Fruit fly (Drosophila melanogaster) whole organism, wandering third instar larva: ENCODE data around the gene qjt.

Source experiments
- Abd-B ChIP-seq: fragments of >200 bp; optimal IDR thresholded peaks from 2 replicates; lab custom pipeline; 2017; ENCODE audit warnings: missing biosample characterization, missing genetic modification characterization
- CG32264 ChIP-seq: fragments of 200-800 bp; sonication (Bioruptor generic); optimal IDR thresholded peaks from 2 replicates; lab custom pipeline; 2016; ENCODE audit warnings: missing biosample characterization, missing genetic modification characterization
- CG9705 ChIP-seq: fragments of 200-800 bp; sonication (Bioruptor generic); optimal IDR thresholded peaks from 2 replicates; lab custom pipeline; 2018; ENCODE audit warnings: missing biosample characterization, mild to moderate bottlenecking, missing genetic modification characterization
- CrebA ChIP-seq: fragments of 200-800 bp; sonication (Bioruptor generic); optimal IDR thresholded peaks from 2 replicates; lab custom pipeline; 2016; ENCODE audit warnings: missing biosample characterization, mild to moderate bottlenecking, missing genetic modification characterization, borderline replicate concordance
- Dfd ChIP-seq: fragments of >200 bp; optimal IDR thresholded peaks from 2 replicates; lab custom pipeline; 2017; ENCODE audit warnings: missing biosample characterization, missing genetic modification characterization
- Dif ChIP-seq: fragments of 200-275, 200-300 bp; sonication (Bioruptor generic); optimal IDR thresholded peaks from 2 replicates; lab custom pipeline; 2018; ENCODE audit warnings: missing biosample characterization, missing genetic modification characterization; ENCODE audit not compliant: partially characterized antibody
- GATAd ChIP-seq: sonication (Bioruptor generic); optimal IDR thresholded peaks from 2 replicates; lab custom pipeline; 2016; ENCODE audit warnings: missing biosample characterization, missing genetic modification characterization
- HLH106 ChIP-seq: fragments of 200-800 bp; optimal IDR thresholded peaks from 3 replicates; lab custom pipeline; 2019; ENCODE audit warnings: missing biosample characterization, mild to moderate bottlenecking, missing genetic modification characterization, moderate library complexity
- Hnf4 ChIP-seq: fragments of 200-800 bp; sonication (Bioruptor generic); optimal IDR thresholded peaks from 2 replicates; lab custom pipeline; 2016; ENCODE audit warnings: missing biosample characterization, mild to moderate bottlenecking, missing genetic modification characterization
- Hr78 ChIP-seq: fragments of >200 bp; optimal IDR thresholded peaks from 2 replicates; lab custom pipeline; 2017; ENCODE audit warnings: missing biosample characterization, missing genetic modification characterization
- Hr83 ChIP-seq: fragments of 200-300 bp; sonication (Bioruptor generic); optimal IDR thresholded peaks from 2 replicates; lab custom pipeline; 2016; ENCODE audit warnings: missing biosample characterization, mild to moderate bottlenecking, missing genetic modification characterization, moderate library complexity; ENCODE audit not compliant: poor library complexity, severe bottlenecking
- Jra ChIP-seq: sonication (Bioruptor generic); optimal IDR thresholded peaks from 2 replicates; lab custom pipeline; 2016; ENCODE audit warnings: missing biosample characterization, missing genetic modification characterization
- Mio ChIP-seq: sonication (Bioruptor generic); optimal IDR thresholded peaks from 2 replicates; lab custom pipeline; 2016; ENCODE audit warnings: missing biosample characterization, missing genetic modification characterization
- Myc ChIP-seq: fragments of >200 bp; optimal IDR thresholded peaks from 2 replicates; lab custom pipeline; 2017
- N ChIP-seq: fragments of >200 bp; optimal IDR thresholded peaks from 2 replicates; lab custom pipeline; 2018; ENCODE audit warnings: missing biosample characterization, missing external identifiers, missing genetic modification characterization
- OdsH ChIP-seq: fragments of 200-800 bp; sonication (Bioruptor generic); optimal IDR thresholded peaks from 2 replicates; lab custom pipeline; 2016; ENCODE audit warnings: missing biosample characterization, mild to moderate bottlenecking, missing genetic modification characterization
- Rel ChIP-seq, 2 experiments: fragments of 200-800 bp; sonication (Bioruptor generic) in 1 of 2; optimal IDR thresholded peaks; 2 replicates in 1 of 2; 3 replicates in 1 of 2; lab custom pipeline; 2016 to 2019; ENCODE audit warnings: mild to moderate bottlenecking in 2 of 2, missing biosample characterization in 2 of 2, missing genetic modification characterization in 2 of 2, moderate library complexity in 1 of 2
- Sp1 ChIP-seq: fragments of 200-800 bp; sonication (Bioruptor generic); optimal IDR thresholded peaks from 3 replicates; lab custom pipeline; 2019; ENCODE audit warnings: missing biosample characterization, mild to moderate bottlenecking, missing genetic modification characterization, moderate library complexity
- Vsx2 ChIP-seq: fragments of 200-300, 225-300 bp; sonication (Bioruptor generic); optimal IDR thresholded peaks from 2 replicates; lab custom pipeline; 2018; ENCODE audit warnings: missing biosample characterization, missing genetic modification characterization; ENCODE audit not compliant: partially characterized antibody
- br ChIP-seq: fragments of 200-800 bp; sonication (Bioruptor generic); optimal IDR thresholded peaks from 2 replicates; lab custom pipeline; 2016; ENCODE audit warnings: missing biosample characterization, missing genetic modification characterization
- brk ChIP-seq: fragments of 200-800 bp; sonication (Bioruptor generic); optimal IDR thresholded peaks from 2 replicates; lab custom pipeline; 2016; ENCODE audit warnings: missing biosample characterization, mild to moderate bottlenecking, missing genetic modification characterization
- dl ChIP-seq, 2 experiments: fragments of 175-275, 200-275 bp in 1 of 2; fragments of 200-275 bp in 1 of 2; sonication (Bioruptor generic); optimal IDR thresholded peaks; lab custom pipeline; 2018; ENCODE audit warnings: mild to moderate bottlenecking in 2 of 2, missing biosample characterization in 2 of 2, missing genetic modification characterization in 2 of 2, moderate library complexity in 2 of 2; ENCODE audit not compliant: partially characterized antibody in 2 of 2, insufficient read depth in 1 of 2
- dmrt93B ChIP-seq: fragments of 200-800 bp; sonication (Bioruptor generic); optimal IDR thresholded peaks from 2 replicates; lab custom pipeline; 2018; ENCODE audit warnings: missing biosample characterization, mild to moderate bottlenecking, missing genetic modification characterization
- dsf ChIP-seq: sonication (Bioruptor generic); optimal IDR thresholded peaks from 2 replicates; lab custom pipeline; 2016; ENCODE audit warnings: missing biosample characterization, missing genetic modification characterization, borderline replicate concordance
- ey ChIP-seq: fragments of 200-800 bp; sonication (Bioruptor generic); optimal IDR thresholded peaks from 2 replicates; lab custom pipeline; 2016; ENCODE audit warnings: missing biosample characterization, missing genetic modification characterization
- foxo ChIP-seq, 2 experiments: fragments of 200-800 bp; sonication (Bioruptor generic); optimal IDR thresholded peaks; 2 replicates in 1 of 2; 3 replicates in 1 of 2; lab custom pipeline; 2016 to 2017; ENCODE audit warnings: missing biosample characterization in 2 of 2, missing genetic modification characterization in 2 of 2
- fru ChIP-seq: fragments of 200-800 bp; sonication (Bioruptor generic); optimal IDR thresholded peaks from 3 replicates; lab custom pipeline; 2016; ENCODE audit warnings: missing biosample characterization, mild to moderate bottlenecking, missing genetic modification characterization
- h ChIP-seq: fragments of 200-800 bp; sonication (Bioruptor generic); optimal IDR thresholded peaks from 3 replicates; lab custom pipeline; 2016; ENCODE audit warnings: missing biosample characterization, mild to moderate bottlenecking, missing genetic modification characterization
- jim ChIP-seq: fragments of 175-275, 200-325 bp; sonication (Bioruptor generic); optimal IDR thresholded peaks from 2 replicates; lab custom pipeline; 2016; ENCODE audit warnings: missing biosample characterization, mild to moderate bottlenecking, missing genetic modification characterization
- lola ChIP-seq: fragments of >200 bp; optimal IDR thresholded peaks from 2 replicates; lab custom pipeline; 2017; ENCODE audit warnings: missing biosample characterization, missing genetic modification characterization
- pan ChIP-seq: fragments of >200 bp; optimal IDR thresholded peaks from 2 replicates; lab custom pipeline; 2017
- psq ChIP-seq: fragments of 200-800 bp; sonication (Bioruptor generic); optimal IDR thresholded peaks from 3 replicates; lab custom pipeline; 2017; ENCODE audit warnings: missing biosample characterization, mild to moderate bottlenecking, missing genetic modification characterization, moderate library complexity
- rgr ChIP-seq: fragments of 200-800 bp; sonication (Bioruptor generic); optimal IDR thresholded peaks from 3 replicates; lab custom pipeline; 2016; ENCODE audit warnings: missing biosample characterization, mild to moderate bottlenecking, missing genetic modification characterization
- sage ChIP-seq: fragments of 200-800 bp; sonication (Bioruptor generic); optimal IDR thresholded peaks from 2 replicates; lab custom pipeline; 2016; ENCODE audit warnings: missing biosample characterization, mild to moderate bottlenecking, missing genetic modification characterization
- sv ChIP-seq: fragments of 200-800 bp; sonication (Bioruptor generic); optimal IDR thresholded peaks from 3 replicates; lab custom pipeline; 2016; ENCODE audit warnings: missing biosample characterization, missing genetic modification characterization
- tai ChIP-seq: sonication (Bioruptor generic); optimal IDR thresholded peaks from 2 replicates; lab custom pipeline; 2016; ENCODE audit warnings: missing biosample characterization, missing genetic modification characterization
- usp ChIP-seq: fragments of >200 bp; optimal IDR thresholded peaks from 2 replicates; lab custom pipeline; 2017; ENCODE audit warnings: missing biosample characterization, missing genetic modification characterization
- woc ChIP-seq: sonication (Bioruptor generic); optimal IDR thresholded peaks from 2 replicates; lab custom pipeline; 2016; ENCODE audit warnings: missing biosample characterization, mild to moderate bottlenecking, missing genetic modification characterization

The qjt gene

dm6 chr3L:17478826-17479225 lies at the start of gene qjt, which contains the start of gene CG13733:
TSS of gene qjt (plus strand) at chr3L:17479096.
TSS of gene CG13733 (minus strand) at chr3L:17478926.
- TF ChIP-seq dl (GFP tag; optimal IDR thresholded peaks at IDR 0.05; lab: Kevin White, UChicago; ENCODE audit: insufficient read depth in 1 of 2, partially characterized antibody in 2 of 2) (no peak), lola (GFP tag; lab: Kevin White, UChicago) (no peak), sv (GFP tag; lab: Kevin White, UChicago) (no peak)

dm6 chr3L:17430390-17430789 lies 48.5 kb upstream of the qjt start:
- TF ChIP-seq usp (GFP tag; lab: Kevin White, UChicago) (no peak), foxo (GFP tag; optimal IDR thresholded peaks at IDR 0.05; lab: Kevin White, UChicago) (no peak), brk (GFP tag; lab: Kevin White, UChicago) (no peak), fru (no peak), Hr78 (GFP tag; lab: Kevin White, UChicago) (no peak), OdsH (GFP tag; lab: Kevin White, UChicago) (no peak), sage (no peak), Hnf4 (GFP tag; lab: Kevin White, UChicago) (no peak), Myc (lab: Kevin White, UChicago) (no peak), GATAd (no peak), sv (GFP tag; lab: Kevin White, UChicago) (no peak), Mio (GFP tag; lab: Kevin White, UChicago) (no peak), h (GFP tag; lab: Kevin White, UChicago) (peak; percentile 1), dl (GFP tag; optimal IDR thresholded peaks at IDR 0.05; lab: Kevin White, UChicago; ENCODE audit: insufficient read depth in 1 of 2, partially characterized antibody in 2 of 2) (peak in 1 of 2 experiments; percentile 44), Vsx2 (GFP tag; lab: Kevin White, UChicago) (no peak), ey (GFP tag; lab: Kevin White, UChicago) (no peak), tai (GFP tag; lab: Kevin White, UChicago) (no peak), woc (GFP tag; lab: Kevin White, UChicago) (no peak), N (no peak), CrebA (GFP tag; lab: Kevin White, UChicago) (no peak), br (GFP tag; lab: Kevin White, UChicago) (peak; percentile 6), CG9705 (GFP tag; lab: Kevin White, UChicago) (no peak), rgr (no peak), Abd-B (no peak), Rel (GFP tag; optimal IDR thresholded peaks at IDR 0.05; lab: Kevin White, UChicago) (no peak), Rel (tag; optimal IDR thresholded peaks at IDR 0.05; lab: Kevin White, UChicago) (no peak), dmrt93B (no peak), Hr83 (GFP tag; lab: Kevin White, UChicago) (no peak), CG32264 (GFP tag; lab: Kevin White, UChicago) (no peak), lola (GFP tag; lab: Kevin White, UChicago) (no peak), psq (GFP tag; lab: Kevin White, UChicago) (no peak), HLH106 (no peak), dsf (GFP tag; lab: Kevin White, UChicago) (no peak), jim (GFP tag; lab: Kevin White, UChicago) (no peak), Jra (peak; percentile 48), Dfd (GFP tag; lab: Kevin White, UChicago) (no peak), pan (lab: Kevin White, UChicago) (no peak), Sp1 (GFP tag; lab: Kevin White, UChicago) (no peak), Dif (GFP tag; lab: Kevin White, UChicago) (peak; percentile 80)
